Fruit fly (Drosophila melanogaster): ENCODE measurements around the gene Sry-delta.

- TF ChIP-seq Lpt (GFP tag; optimal IDR thresholded peaks at IDR 0.05) = no peak
- TF ChIP-seq al (GFP tag; IDR thresholded peaks at IDR 0.05) = no peak
- TF ChIP-seq Sox100B (GFP tag; optimal IDR thresholded peaks at IDR 0.05) = no peak
These were observed 2.3 kb upstream of the Sry-delta start for dm6 chr3R:30040879-30041278.
